Fruit fly (Drosophila melanogaster): Measurements from ENCODE around the gene tty.

tty gene

DNA sequence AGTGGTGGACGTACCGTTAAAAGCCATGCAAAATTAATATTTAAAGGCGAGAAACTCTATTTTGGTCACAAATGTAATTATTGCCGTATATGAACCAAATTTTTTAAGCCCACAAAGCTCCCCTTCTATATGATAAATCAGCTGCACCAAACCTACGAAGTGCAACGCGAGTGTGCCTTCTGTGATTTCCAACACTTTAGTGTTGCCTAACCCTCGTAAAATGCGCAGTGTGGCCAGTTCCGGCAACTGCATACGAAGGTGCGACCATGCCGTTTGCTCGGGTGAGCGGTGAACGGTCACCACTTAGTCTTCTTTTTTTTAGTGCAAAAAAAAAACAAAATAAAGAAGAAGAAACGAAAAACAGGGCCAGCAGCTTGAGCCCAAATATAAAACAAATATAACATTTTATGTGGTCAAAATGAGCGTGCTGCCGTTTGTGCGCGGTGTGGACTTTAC lies at the start of gene tty, which contains the start of gene fliI (continued):
- TF ChIP-seq CG1602 (GFP tag; optimal IDR thresholded peaks at IDR 0.05) (peak; percentile 80), Dref (GFP tag; IDR thresholded peaks at IDR 0.05) (peak; percentile 46), dysf (GFP tag; IDR thresholded peaks at IDR 0.05) (peak; percentile 91), row (GFP tag; IDR thresholded peaks at IDR 0.05) (peak; percentile 91), so (GFP tag; IDR thresholded peaks at IDR 0.05) (peak; percentile 74; the same call in 2 of the 3 replicates), sisA (GFP tag; IDR thresholded peaks at IDR 0.05) (peak; percentile 92), CG14667 (GFP tag; IDR thresholded peaks at IDR 0.05) (peak; percentile 87), CTCF (GFP tag; optimal IDR thresholded peaks at IDR 0.05) (peak; percentile 35), CG31365 (tag; optimal IDR thresholded peaks at IDR 0.05) (no peak), CG8089 (GFP tag; optimal IDR thresholded peaks at IDR 0.05) (peak; percentile 68), CG7745 (tag; optimal IDR thresholded peaks at IDR 0.05) (no peak), CG6683 (GFP tag; optimal IDR thresholded peaks at IDR 0.05) (peak; percentile 30), Sin3A (optimal IDR thresholded peaks at IDR 0.05) (peak; percentile 73), CG11695 (GFP tag; IDR thresholded peaks at IDR 0.05) (peak; percentile 88), repo (GFP tag; optimal IDR thresholded peaks at IDR 0.05) (peak; percentile 74), esg (GFP tag; conservative IDR thresholded peaks at IDR 0.05) (peak; percentile 86), CG7987 (GFP tag; optimal IDR thresholded peaks at IDR 0.05) (peak; percentile 69), CG3065 (GFP tag; optimal IDR thresholded peaks at IDR 0.05) (peak; percentile 63), Atf6 (GFP tag; IDR thresholded peaks at IDR 0.05) (peak; percentile 85), CG10565 (GFP tag; optimal IDR thresholded peaks at IDR 0.05) (peak; percentile 8), CG18011 (GFP tag; optimal IDR thresholded peaks at IDR 0.05) (peak; percentile 69), fd64A (GFP tag; optimal IDR thresholded peaks at IDR 0.05) (peak; percentile 28), MTF-1 (GFP tag; optimal IDR thresholded peaks at IDR 0.05; ENCODE audit: borderline replicate concordance) (no peak), hbn (GFP tag; IDR thresholded peaks at IDR 0.05; ENCODE audit: partially characterized antibody) (0 out of 2 replicates have a peak, but pooled peaks have one; percentile 17), Hsf (GFP tag; optimal IDR thresholded peaks at IDR 0.05) (peak; percentile 89), chinmo (GFP tag; IDR thresholded peaks at IDR 0.05; ENCODE audit: partially characterized antibody) (0 out of 4 replicates have a peak, but pooled peaks have one; percentile 5), amos (GFP tag; IDR thresholded peaks at IDR 0.05; ENCODE audit: partially characterized antibody) (peak; percentile 41), btn (GFP tag; optimal IDR thresholded peaks at IDR 0.05) (peak; percentile 67), CG15696 (tag; optimal IDR thresholded peaks at IDR 0.05) (peak; percentile 13), CG12659 (GFP tag; optimal IDR thresholded peaks at IDR 0.05) (peak; percentile 88), Meics (GFP tag; optimal IDR thresholded peaks at IDR 0.05) (peak; percentile 83)

DNA sequence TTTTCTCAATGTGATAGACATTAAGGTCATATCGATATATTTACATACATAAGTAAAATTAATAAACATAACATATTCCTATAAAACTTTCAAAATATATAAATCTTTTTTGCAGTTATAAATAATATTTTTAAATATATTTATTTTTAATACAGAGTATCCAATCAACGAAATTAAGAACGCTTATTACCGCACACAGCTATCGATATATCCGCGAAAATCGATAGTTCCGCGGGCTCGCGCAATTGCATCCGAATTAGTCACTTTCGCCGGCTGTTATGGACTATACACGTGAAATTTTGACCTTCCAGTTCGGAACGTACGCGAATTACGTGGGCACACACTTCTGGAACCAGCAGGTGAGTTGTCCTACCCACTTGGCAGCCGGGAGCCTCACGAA lies 49.3 kb upstream of the tty start, which contains the start of gene mst:
Gene mst, plus strand, starts transcription at position 244 of the 400 bp plus-strand sequence.
- TF ChIP-seq sens-2 (GFP tag; IDR thresholded peaks at IDR 0.05) (no peak), MBD-R2 (GFP tag; IDR thresholded peaks at IDR 0.05) (peak; percentile 47), unc-4 (GFP tag; IDR thresholded peaks at IDR 0.05; ENCODE audit: partially characterized antibody) (peak; percentile 64), Dek (tag; optimal IDR thresholded peaks at IDR 0.05) (no peak), CG13624 (GFP tag; optimal IDR thresholded peaks at IDR 0.05) (peak; percentile 76), da (GFP tag; optimal IDR thresholded peaks at IDR 0.05) (no peak), hb (GFP tag; IDR thresholded peaks at IDR 0.05; ENCODE audit: partially characterized antibody) (0 out of 3 replicates have a peak, but pooled peaks have one; percentile 28), Hr51 (GFP tag; optimal IDR thresholded peaks at IDR 0.05) (no peak), crol (GFP tag; IDR thresholded peaks at IDR 0.05) (no peak), CG2129 (GFP tag; IDR thresholded peaks at IDR 0.05; ENCODE audit: partially characterized antibody) (0 out of 2 replicates have a peak, but pooled peaks have one; percentile 32), D19A (tag; optimal IDR thresholded peaks at IDR 0.05) (peak; percentile 53), BEAF-32 (GFP tag; optimal IDR thresholded peaks at IDR 0.05) (peak; percentile 59), Bgb (GFP tag; IDR thresholded peaks at IDR 0.05; ENCODE audit: partially characterized antibody) (peak; percentile 46; the same call in 1 of the 2 replicates), CG34224 (GFP tag; IDR thresholded peaks at IDR 0.05; ENCODE audit: partially characterized antibody) (peak; percentile 70), CG1024 (GFP tag; IDR thresholded peaks at IDR 0.05) (no peak), Opbp (GFP tag; IDR thresholded peaks at IDR 0.05; ENCODE audit: partially characterized antibody) (peak; percentile 59; the same call in 2 of the 3 replicates), row (GFP tag; IDR thresholded peaks at IDR 0.05) (peak; percentile 47), CG18599 (GFP tag; optimal IDR thresholded peaks at IDR 0.05) (no peak), ATbp (GFP tag; optimal IDR thresholded peaks at IDR 0.05) (no peak), Dll (GFP tag; IDR thresholded peaks at IDR 0.05; ENCODE audit: partially characterized antibody) (peak; percentile 83), amos (GFP tag; IDR thresholded peaks at IDR 0.05; ENCODE audit: partially characterized antibody) (peak; percentile 62)
